Worm (Caenorhabditis elegans) whole organism, L3 larva: ENCODE results near the gene uev-2.

ENCODE experiments used
- R02D3.7 ChIP-seq: fragments of 150-350 bp; optimal IDR thresholded peaks from 2 replicates; lab custom pipeline; 2014; ENCODE audit warnings: missing biosample characterization, missing genetic modification characterization
- ZK546.5 ChIP-seq: sonication (generic microtip); optimal IDR thresholded peaks from 2 replicates; lab custom pipeline; 2017; ENCODE audit warnings: missing biosample characterization, missing genetic modification characterization
- ama-1 ChIP-seq: fragments of 150-350 bp; optimal IDR thresholded peaks from 2 replicates; lab custom pipeline; 2018
- ceh-28 ChIP-seq: fragments of 150-350 bp; optimal IDR thresholded peaks from 2 replicates; lab custom pipeline; 2014; ENCODE audit warnings: missing biosample characterization, missing genetic modification reagents, missing genetic modification characterization
- ceh-82 ChIP-seq: fragments of 150-350 bp; optimal IDR thresholded peaks from 2 replicates; lab custom pipeline; 2014; ENCODE audit warnings: missing biosample characterization, missing genetic modification characterization
- egl-5 ChIP-seq: fragments of 150-350 bp; optimal IDR thresholded peaks from 2 replicates; lab custom pipeline; 2017; ENCODE audit warnings: missing biosample characterization, missing genetic modification reagents, missing genetic modification characterization, inconsistent platforms
- elt-1 ChIP-seq: fragments of 150-350 bp; optimal IDR thresholded peaks from 2 replicates; lab custom pipeline; 2014; ENCODE audit warnings: missing biosample characterization, missing genetic modification characterization
- elt-2 ChIP-seq: sonication (generic microtip); optimal IDR thresholded peaks from 2 replicates; lab custom pipeline; 2016; ENCODE audit warnings: missing genetic modification reagents, mild to moderate bottlenecking, missing genetic modification characterization, missing compliant biosample characterization
- elt-3 ChIP-seq, 3 experiments: fragments of 150-350 bp in 1 of 3; sonication (generic microtip) in 2 of 3; optimal IDR thresholded peaks; 2 replicates in 2 of 3; 4 replicates in 1 of 3; lab custom pipeline; 2014 to 2017; ENCODE audit warnings: missing biosample characterization in 3 of 3, missing genetic modification characterization in 3 of 3
- eor-1 ChIP-seq, 2 experiments: fragments of 150-350 bp; optimal IDR thresholded peaks; 2 replicates each; lab custom pipeline; 2014 to 2018; ENCODE audit warnings: missing biosample characterization in 2 of 2, missing genetic modification characterization in 2 of 2
- fkh-10 ChIP-seq: sonication (generic microtip); optimal IDR thresholded peaks from 2 replicates; lab custom pipeline; 2017; ENCODE audit warnings: missing biosample characterization, missing genetic modification reagents, missing genetic modification characterization
- fkh-2 ChIP-seq: fragments of 150-350 bp; optimal IDR thresholded peaks from 2 replicates; lab custom pipeline; 2014; ENCODE audit warnings: missing biosample characterization, missing genetic modification reagents, missing genetic modification characterization
- fos-1 ChIP-seq: fragments of 150-350 bp; optimal IDR thresholded peaks from 2 replicates; lab custom pipeline; 2014; ENCODE audit warnings: missing biosample characterization, missing genetic modification characterization
- jun-1 ChIP-seq: fragments of 150-350 bp; optimal IDR thresholded peaks from 2 replicates; lab custom pipeline; 2014; ENCODE audit warnings: missing biosample characterization, missing genetic modification reagents, missing genetic modification characterization
- lin-15B ChIP-seq: fragments of 150-350 bp; optimal IDR thresholded peaks from 2 replicates; lab custom pipeline; 2014; ENCODE audit warnings: missing biosample characterization, missing genetic modification characterization
- lin-39 ChIP-seq: fragments of 150-350 bp; optimal IDR thresholded peaks from 2 replicates; lab custom pipeline; 2018; ENCODE audit warnings: missing biosample characterization, missing genetic modification reagents, missing genetic modification characterization
- lsy-12 ChIP-seq: sonication (generic microtip); optimal IDR thresholded peaks from 2 replicates; lab custom pipeline; 2016; ENCODE audit warnings: mild to moderate bottlenecking, missing genetic modification characterization, missing compliant biosample characterization
- mdl-1 ChIP-seq: fragments of 150-350 bp; optimal IDR thresholded peaks from 2 replicates; lab custom pipeline; 2014; ENCODE audit warnings: missing biosample characterization, missing genetic modification characterization
- mml-1 ChIP-seq: fragments of 150-350 bp; sonication (generic microtip); optimal IDR thresholded peaks from 3 replicates; lab custom pipeline; 2014; ENCODE audit warnings: missing biosample characterization, missing genetic modification characterization
- nfya-1 ChIP-seq: sonication (generic microtip); optimal IDR thresholded peaks from 2 replicates; lab custom pipeline; 2017; ENCODE audit warnings: missing genetic modification characterization, mild to moderate bottlenecking, missing compliant biosample characterization, antibody characterized with exemption, moderate library complexity; ENCODE audit not compliant: insufficient read depth
- nhr-23 ChIP-seq: fragments of 150-350 bp; optimal IDR thresholded peaks from 2 replicates; lab custom pipeline; 2014; ENCODE audit warnings: missing biosample characterization, missing genetic modification reagents, missing genetic modification characterization
- nhr-25 ChIP-seq: sonication (generic microtip); optimal IDR thresholded peaks from 2 replicates; lab custom pipeline; 2017; ENCODE audit warnings: missing biosample characterization, missing genetic modification characterization
- nhr-28 ChIP-seq: fragments of 150-350 bp; optimal IDR thresholded peaks from 2 replicates; lab custom pipeline; 2014; ENCODE audit warnings: missing biosample characterization, missing genetic modification characterization
- nhr-43 ChIP-seq: sonication (generic microtip); optimal IDR thresholded peaks from 2 replicates; lab custom pipeline; 2016; ENCODE audit warnings: mild to moderate bottlenecking, missing genetic modification characterization, missing compliant biosample characterization; ENCODE audit not compliant: poor library complexity, severe bottlenecking
- nhr-77 ChIP-seq: fragments of 150-350 bp; optimal IDR thresholded peaks from 2 replicates; lab custom pipeline; 2014; ENCODE audit warnings: missing biosample characterization, missing genetic modification characterization
- pha-4 ChIP-seq: fragments of 150-350 bp; optimal IDR thresholded peaks from 2 replicates; lab custom pipeline; 2014; ENCODE audit warnings: missing biosample characterization, missing genetic modification reagents, missing genetic modification characterization
- pqm-1 ChIP-seq: fragments of 150-350 bp; optimal IDR thresholded peaks from 2 replicates; lab custom pipeline; 2017; ENCODE audit warnings: missing biosample characterization, missing genetic modification characterization, inconsistent platforms
- skn-1 ChIP-seq: fragments of 150-350 bp; optimal IDR thresholded peaks from 2 replicates; lab custom pipeline; 2014; ENCODE audit warnings: missing biosample characterization, missing genetic modification characterization
- tbx-2 ChIP-seq: sonication (generic microtip); optimal IDR thresholded peaks from 2 replicates; lab custom pipeline; 2016; ENCODE audit warnings: mild to moderate bottlenecking, missing genetic modification characterization, missing compliant biosample characterization
- zag-1 ChIP-seq: fragments of 150-350 bp; optimal IDR thresholded peaks from 2 replicates; lab custom pipeline; 2014; ENCODE audit warnings: missing biosample characterization, missing genetic modification characterization
- ztf-11 ChIP-seq: fragments of 150-350 bp; optimal IDR thresholded peaks from 2 replicates; lab custom pipeline; 2014; ENCODE audit warnings: missing biosample characterization, missing genetic modification characterization
- ztf-4 ChIP-seq: fragments of 150-350 bp; optimal IDR thresholded peaks from 2 replicates; lab custom pipeline; 2014; ENCODE audit warnings: missing biosample characterization, missing genetic modification characterization

The uev-2 gene

ce11 chrIII:5546730-5547129 is 36.2 kb upstream of the uev-2 start, which contains the start of gene F09F7.5:
Gene F09F7.5, plus strand, starts transcription at chrIII:5546987.
- TF ChIP-seq fkh-10 (GFP tag; lab: Kevin White, UChicago) (no peak), pqm-1 (tag; lab: Kevin White, UChicago) (peak; percentile 64), elt-2 (tag; lab: Kevin White, UChicago) (peak; percentile 70), ZK546.5 (no peak)

DNA sequence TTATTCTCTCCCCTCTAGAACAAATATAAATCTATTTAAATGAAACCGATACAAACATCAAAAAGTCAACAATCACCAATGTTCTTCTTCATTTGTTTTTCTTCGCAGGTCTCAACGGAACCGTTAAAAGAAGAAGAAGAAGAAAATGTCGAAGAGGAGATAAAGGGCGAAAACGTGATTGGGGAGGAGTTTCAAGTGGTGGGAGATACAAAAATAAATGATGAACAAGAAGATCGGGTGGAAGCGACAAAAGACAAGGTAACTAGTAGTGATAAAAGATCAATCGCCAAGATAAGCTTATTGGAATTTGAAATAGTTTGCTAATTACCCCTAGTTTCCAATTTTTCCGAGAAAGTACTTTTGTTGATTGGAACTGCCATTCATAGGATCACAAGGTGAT is 32.7 kb upstream of the uev-2 start:
- TF ChIP-seq lin-39 (tag; lab: Kevin White, UChicago) (no peak), fos-1 (tag; lab: Kevin White, UChicago) (no peak), nfya-1 (tag; lab: Kevin White, UChicago) (peak; percentile 28), nhr-25 (tag; lab: Kevin White, UChicago) (no peak), nhr-77 (tag; lab: Kevin White, UChicago) (no peak), mdl-1 (tag; lab: Kevin White, UChicago) (no peak)

ce11 chrIII:5550844-5551243 is 32.1 kb upstream of the uev-2 start:
- TF ChIP-seq pha-4: peak; percentile 25
- no peak for TF ChIP-seq ceh-82 (tag; lab: Kevin White, UChicago)
- no peak for TF ChIP-seq ztf-4 (tag; lab: Kevin White, UChicago)
- peak; percentile 34 for TF ChIP-seq nhr-43 (tag; lab: Kevin White, UChicago)
- no peak for TF ChIP-seq nhr-28 (tag; lab: Kevin White, UChicago)
- no peak for TF ChIP-seq elt-3 (tag; optimal IDR thresholded peaks at IDR 0.05; lab: Kevin White, UChicago)
- TF ChIP-seq ama-1 (lab: Kevin White, UChicago): peak; percentile 96
- TF ChIP-seq ZK546.5: no peak
- peak; percentile 31 for TF ChIP-seq elt-2 (tag; lab: Kevin White, UChicago)
- TF ChIP-seq zag-1 (tag; lab: Kevin White, UChicago): no peak
- no peak for TF ChIP-seq fkh-2 (tag; lab: Kevin White, UChicago)
- no peak for TF ChIP-seq nfya-1 (tag; lab: Kevin White, UChicago)
- no peak for TF ChIP-seq jun-1 (tag; lab: Kevin White, UChicago)
- TF ChIP-seq eor-1 (tag; optimal IDR thresholded peaks at IDR 0.05; lab: Kevin White, UChicago): no peak

- TF ChIP-seq lin-15B (tag; lab: Kevin White, UChicago) (no peak), nhr-43 (tag; lab: Kevin White, UChicago) (peak; percentile 78), ama-1 (lab: Kevin White, UChicago) (peak; percentile 87), pha-4 (peak; percentile 85), pqm-1 (tag; lab: Kevin White, UChicago) (peak; percentile 92), lin-39 (tag; lab: Kevin White, UChicago) (peak; percentile 47), nhr-28 (tag; lab: Kevin White, UChicago) (no peak), mml-1 (no peak), jun-1 (tag; lab: Kevin White, UChicago) (peak; percentile 44), nhr-25 (tag; lab: Kevin White, UChicago) (peak; percentile 75), skn-1 (tag; lab: Kevin White, UChicago) (no peak), nhr-77 (tag; lab: Kevin White, UChicago) (no peak), ztf-11 (tag; lab: Kevin White, UChicago) (no peak), nfya-1 (tag; lab: Kevin White, UChicago) (peak; percentile 53), R02D3.7 (tag; lab: Kevin White, UChicago) (peak; percentile 8), tbx-2 (tag; lab: Kevin White, UChicago) (no peak), elt-2 (tag; lab: Kevin White, UChicago) (peak; percentile 81), egl-5 (tag; lab: Kevin White, UChicago) (peak; percentile 37), elt-1 (tag; lab: Kevin White, UChicago) (peak; percentile 95), ceh-28 (tag; lab: Kevin White, UChicago) (peak; percentile 27), nhr-23 (peak; percentile 58), lsy-12 (tag; lab: Kevin White, UChicago) (no peak), mdl-1 (tag; lab: Kevin White, UChicago) (peak; percentile 35)
- TF ChIP-seq, all 47 proteins: peak for 15
These were observed 30.8 kb upstream of the uev-2 start, which contains the start of gene F09F7.6 for ce11 chrIII:5552072-5552667. Gene F09F7.6, minus strand, starts transcription at chrIII:5552135.
